Worm (Caenorhabditis elegans) whole organism, L4 larva: ENCODE data around the gene Y37H2A.13.

Source experiments
- aha-1 ChIP-seq: fragments of 150-350 bp; peaks from one replicate; lab custom pipeline; 2014; ENCODE audit warnings: missing biosample characterization, missing genetic modification characterization
- aly-2 ChIP-seq: sonication (generic microtip); optimal IDR thresholded peaks from 2 replicates; lab custom pipeline; 2018; ENCODE audit warnings: missing biosample characterization, missing genetic modification characterization
- ama-1 ChIP-seq: fragments of 150-350 bp; optimal IDR thresholded peaks from 2 replicates; lab custom pipeline; 2014; ENCODE audit warnings: inconsistent platforms, mixed read lengths
- ceh-28 ChIP-seq: fragments of 150-350 bp; optimal IDR thresholded peaks from 2 replicates; lab custom pipeline; 2014; ENCODE audit warnings: missing biosample characterization, missing genetic modification reagents, missing genetic modification characterization
- fkh-10 ChIP-seq: fragments of 150-350 bp; optimal IDR thresholded peaks from 2 replicates; lab custom pipeline; 2014; ENCODE audit warnings: missing biosample characterization, missing genetic modification reagents, missing genetic modification characterization
- lin-13 ChIP-seq: fragments of 150-350 bp; optimal IDR thresholded peaks from 2 replicates; lab custom pipeline; 2014; ENCODE audit warnings: missing biosample characterization, missing genetic modification reagents, missing genetic modification characterization
- lir-3 ChIP-seq: sonication (generic microtip); optimal IDR thresholded peaks from 2 replicates; lab custom pipeline; 2016; ENCODE audit warnings: mild to moderate bottlenecking, missing genetic modification characterization, missing compliant biosample characterization
- mes-2 ChIP-seq: sonication (generic microtip); optimal IDR thresholded peaks from 2 replicates; lab custom pipeline; 2016; ENCODE audit warnings: missing genotype, mild to moderate bottlenecking, missing genetic modification characterization, missing compliant biosample characterization; ENCODE audit not compliant: poor library complexity, severe bottlenecking
- nhr-6 ChIP-seq: fragments of 150-350 bp; optimal IDR thresholded peaks from 2 replicates; lab custom pipeline; 2014; ENCODE audit warnings: missing biosample characterization, missing genetic modification characterization
- pqm-1 ChIP-seq: sonication (generic microtip); optimal IDR thresholded peaks from 2 replicates; lab custom pipeline; 2017; ENCODE audit warnings: missing biosample characterization, missing genetic modification characterization
- snpc-4 ChIP-seq: fragments of 150-350 bp; optimal IDR thresholded peaks from 2 replicates; lab custom pipeline; 2014; ENCODE audit warnings: missing biosample characterization, missing genetic modification characterization
- unc-62 ChIP-seq, 3 experiments: fragments of 150-350 bp in 1 of 3; sonication (generic microtip); optimal IDR thresholded peaks in 2 of 3; peaks in 1 of 3; 1 replicate in 1 of 3; 2 replicates in 2 of 3; lab custom pipeline; 2014 to 2017; ENCODE audit warnings: missing biosample characterization in 3 of 3, missing genetic modification characterization in 3 of 3, missing genetic modification reagents in 3 of 3, missing genotype in 1 of 3
- zag-1 ChIP-seq: fragments of 150-350 bp; optimal IDR thresholded peaks from 2 replicates; lab custom pipeline; 2014; ENCODE audit warnings: missing biosample characterization, missing genetic modification characterization
- ztf-11 ChIP-seq: fragments of 150-350 bp; optimal IDR thresholded peaks from 2 replicates; lab custom pipeline; 2014; ENCODE audit warnings: missing biosample characterization, missing genetic modification characterization

- TF ChIP-seq ama-1 (lab: Kevin White, UChicago), result no peak
- TF ChIP-seq mes-2, result no peak
- no peak for TF ChIP-seq ceh-28 (tag; lab: Kevin White, UChicago)
- no peak for TF ChIP-seq pqm-1 (tag; lab: Kevin White, UChicago)
- no peak for TF ChIP-seq nhr-6 (tag; lab: Kevin White, UChicago)
- no peak for TF ChIP-seq lir-3 (tag; lab: Kevin White, UChicago)
- no peak for TF ChIP-seq aly-2
- TF ChIP-seq lin-13 (GFP tag; lab: Kevin White, UChicago), result no peak
- TF ChIP-seq unc-62 (GFP tag; optimal IDR thresholded peaks at IDR 0.05 in 1 of 2; lab: Kevin White, UChicago), result no peak
- no peak for TF ChIP-seq unc-62 (tag; optimal IDR thresholded peaks at IDR 0.05; lab: Kevin White, UChicago)
- TF ChIP-seq fkh-10, result no peak
- no peak for TF ChIP-seq zag-1 (tag; lab: Kevin White, UChicago)
- TF ChIP-seq aha-1 (tag; lab: Kevin White, UChicago), result no peak
- TF ChIP-seq snpc-4, result no peak
- TF ChIP-seq ztf-11 (tag; lab: Kevin White, UChicago), result no peak
Measured at ce11 chrV:18184910-18185309, 42.3 kb downstream of the Y37H2A.13 start, which contains the start of gene C31G12.3.
